Worm (Caenorhabditis elegans): Measurements from ENCODE around the gene pals-40.

Gene pals-40

DNA sequence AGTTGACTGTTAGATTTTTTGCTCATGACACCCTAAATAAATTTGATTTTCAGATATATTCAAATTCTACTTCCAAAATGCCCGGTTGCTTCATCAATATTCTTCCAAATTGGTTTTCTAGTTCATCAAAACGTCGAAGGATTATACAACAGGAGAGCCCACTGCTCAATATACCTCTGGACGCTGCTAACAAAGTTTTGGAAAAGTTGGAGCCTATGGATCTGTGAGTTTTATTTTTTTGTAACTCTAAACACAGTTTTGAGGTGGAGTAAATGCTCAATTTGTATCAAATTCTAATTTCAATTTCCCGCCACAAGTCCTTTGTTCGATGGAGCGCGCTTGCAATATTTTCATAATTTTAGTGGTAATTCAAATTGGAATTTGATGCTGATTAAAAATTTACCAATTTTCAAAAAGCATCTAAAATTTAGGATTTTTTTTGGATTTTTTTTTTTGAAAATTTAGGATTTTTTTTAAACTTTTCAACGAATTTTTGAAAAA, 34.8 kb downstream of the pals-40 start, which contains the start of gene fbxa-27:
Gene fbxa-27, plus strand, starts transcription at position 51 of the 501 bp plus-strand sequence.
- TF ChIP-seq unc-62 (GFP tag; optimal IDR thresholded peaks at IDR 0.05) (no peak), snpc-4 (tag; optimal IDR thresholded peaks at IDR 0.05) (no peak), cnd-1 (tag; optimal IDR thresholded peaks at IDR 0.05) (no peak), lin-32 (GFP tag; optimal IDR thresholded peaks at IDR 0.05) (no peak), ceh-83 (GFP tag; optimal IDR thresholded peaks at IDR 0.05) (no peak), elt-3 (tag; optimal IDR thresholded peaks at IDR 0.05) (no peak), zip-8 (tag; optimal IDR thresholded peaks at IDR 0.05) (no peak), drap-1 (GFP tag; optimal IDR thresholded peaks at IDR 0.05) (no peak), ces-1 (GFP tag; optimal IDR thresholded peaks at IDR 0.05) (no peak)

ce11 chrIII:1342488-1342887, 35.3 kb downstream of the pals-40 start, which contains the start of gene fbxa-26:
Gene fbxa-26 (minus strand): TSS chrIII:1342522.
- TF ChIP-seq unc-39 (tag; optimal IDR thresholded peaks at IDR 0.05) (no peak), zip-8 (tag; optimal IDR thresholded peaks at IDR 0.05) (no peak), drap-1 (GFP tag; optimal IDR thresholded peaks at IDR 0.05) (no peak), pha-4 (tag; optimal IDR thresholded peaks at IDR 0.05) (no peak), blmp-1 (tag; optimal IDR thresholded peaks at IDR 0.05) (no peak), lin-32 (GFP tag; optimal IDR thresholded peaks at IDR 0.05) (no peak), flh-1 (GFP tag; optimal IDR thresholded peaks at IDR 0.05) (no peak), M03D4.4 (tag; optimal IDR thresholded peaks at IDR 0.05) (no peak), sem-2 (GFP tag; optimal IDR thresholded peaks at IDR 0.05) (no peak), ham-2 (GFP tag; optimal IDR thresholded peaks at IDR 0.05) (no peak), lsy-2 (tag; optimal IDR thresholded peaks at IDR 0.05) (no peak), elt-3 (tag; optimal IDR thresholded peaks at IDR 0.05) (no peak), tbx-8 (GFP tag; optimal IDR thresholded peaks at IDR 0.05) (no peak), unc-62 (GFP tag; optimal IDR thresholded peaks at IDR 0.05) (no peak), sptf-1 (tag; optimal IDR thresholded peaks at IDR 0.05) (no peak)

- TF ChIP-seq ceh-39 (tag; optimal IDR thresholded peaks at IDR 0.05) (no peak), mep-1 (tag; optimal IDR thresholded peaks at IDR 0.05) (no peak), ham-2 (GFP tag; optimal IDR thresholded peaks at IDR 0.05) (no peak), mls-2 (tag; optimal IDR thresholded peaks at IDR 0.05) (no peak), nhr-237 (tag; optimal IDR thresholded peaks at IDR 0.05) (no peak), ceh-83 (GFP tag; optimal IDR thresholded peaks at IDR 0.05) (no peak), lin-13 (tag; optimal IDR thresholded peaks at IDR 0.05) (no peak), lsy-2 (tag; optimal IDR thresholded peaks at IDR 0.05) (no peak), ceh-43 (GFP tag; optimal IDR thresholded peaks at IDR 0.05) (no peak), nhr-2 (tag; optimal IDR thresholded peaks at IDR 0.05) (no peak), M03D4.4 (tag; optimal IDR thresholded peaks at IDR 0.05) (no peak), sem-2 (GFP tag; optimal IDR thresholded peaks at IDR 0.05) (no peak)
These were observed 37.6 kb downstream of the pals-40 start, which contains the start of gene fbxa-5 for ce11 chrIII:1340240-1340639. Gene fbxa-5 (minus strand): TSS chrIII:1340340.

DNA sequence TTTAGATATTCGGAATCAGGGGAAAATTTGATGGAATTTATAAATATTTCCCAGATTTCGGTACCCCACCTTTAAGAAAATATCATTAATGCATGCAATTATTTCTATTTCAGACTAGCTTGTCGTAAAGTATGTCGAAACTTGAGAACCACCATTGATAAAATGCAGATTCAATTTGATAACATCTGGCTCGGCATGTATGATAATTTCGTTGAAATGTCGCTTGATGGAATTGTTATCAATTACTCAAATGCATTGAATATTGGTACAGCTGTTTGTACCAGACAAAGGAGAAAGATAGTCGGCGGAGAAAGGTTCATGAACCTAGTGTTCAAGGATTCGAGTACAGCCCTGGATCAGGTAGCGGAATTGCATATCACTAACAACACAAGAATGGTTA, 45.9 kb downstream of the pals-40 start, which contains the start of gene Y82E9BL.19:
Gene Y82E9BL.19, plus strand, starts transcription at position 123 of the 400 bp plus-strand sequence.
- TF ChIP-seq lin-13 (tag; optimal IDR thresholded peaks at IDR 0.05) (no peak), nhr-2 (tag; optimal IDR thresholded peaks at IDR 0.05) (no peak)
